Worm (Caenorhabditis elegans) whole organism, young adult: Measurements from ENCODE around the gene btb-20.
A peak's percentile ranks its signal among the peaks of the same experiment; 100 is the strongest.

Source experiments
- B0035.1 ChIP-seq: sonication (generic microtip); optimal IDR thresholded peaks from 2 replicates; lab custom pipeline; 2016; ENCODE audit warnings: missing genetic modification characterization, mild to moderate bottlenecking, missing compliant biosample characterization, missing genotype, missing genetic modification reagents
- F22D6.2 ChIP-seq: sonication (generic microtip); optimal IDR thresholded peaks from 2 replicates; lab custom pipeline; 2016; ENCODE audit warnings: mild to moderate bottlenecking, missing genetic modification characterization, missing compliant biosample characterization
- aptf-2 ChIP-seq: fragments of 200-800 bp; sonication (Bioruptor generic); conservative IDR thresholded peaks from 2 replicates; pipeline ENCODE4 v1.3.6; 2022; ENCODE audit warnings: missing genetic modification reagents, missing genetic modification characterization, missing compliant biosample characterization
- atf-7 ChIP-seq: sonication (generic microtip); optimal IDR thresholded peaks from 2 replicates; lab custom pipeline; 2017; ENCODE audit warnings: mild to moderate bottlenecking, missing genetic modification characterization, missing compliant biosample characterization
- ceh-27 ChIP-seq: fragments of 200-800 bp; sonication (Bioruptor generic); optimal IDR thresholded peaks from 2 replicates; lab custom pipeline; 2018; ENCODE audit warnings: mild to moderate bottlenecking, missing genetic modification characterization, moderate library complexity, missing compliant biosample characterization
- lsl-1 ChIP-seq: fragments of 200-800 bp; sonication (Bioruptor generic); optimal IDR thresholded peaks from 2 replicates; lab custom pipeline; 2018; ENCODE audit warnings: mild to moderate bottlenecking, missing genetic modification characterization, moderate library complexity, missing compliant biosample characterization
- nhr-90 ChIP-seq: sonication (generic microtip); optimal IDR thresholded peaks from 2 replicates; lab custom pipeline; 2016; ENCODE audit warnings: missing genotype, mild to moderate bottlenecking, missing genetic modification characterization, missing compliant biosample characterization
- snpc-4 ChIP-seq, 5 experiments: fragments of 150-350 bp in 1 of 5; sonication (generic microtip) in 4 of 5; optimal IDR thresholded peaks; 2 replicates each; lab custom pipeline; 2014 to 2018; ENCODE audit warnings: missing genetic modification characterization in 5 of 5, missing biosample characterization in 3 of 5, antibody characterized with exemption in 2 of 5, mild to moderate bottlenecking in 2 of 5, missing compliant biosample characterization in 2 of 5, missing genotype in 2 of 5, moderate library complexity in 2 of 5, missing genetic modification reagents in 1 of 5

ce11 chrII:14488661-14489060, 34.7 kb downstream of the btb-20 start, which contains the start of gene usp-14:
- no peak for TF ChIP-seq nhr-90
- TF ChIP-seq F22D6.2: no peak
- TF ChIP-seq lsl-1: peak; percentile 35
- TF ChIP-seq aptf-2: no peak
- no peak for TF ChIP-seq snpc-4 (GFP tag; optimal IDR thresholded peaks at IDR 0.05; lab: Kevin White, UChicago)
- TF ChIP-seq snpc-4 (tag; optimal IDR thresholded peaks at IDR 0.05; lab: Kevin White, UChicago): peak in 3 of 4 experiments; percentile 5 to 44 (median 16)
- no peak for TF ChIP-seq atf-7
- no peak for TF ChIP-seq ceh-27 (GFP tag; lab: Kevin White, UChicago)
- no peak for TF ChIP-seq B0035.1 (tag; lab: Kevin White, UChicago)
